Worm (Caenorhabditis elegans): ENCODE data around the gene sru-29.

The sru-29 gene

ce11 chrV:9794997-9795396, 16.3 kb upstream of the sru-29 start:
- peak; percentile 30 for TF ChIP-seq nhr-80 (tag; optimal IDR thresholded peaks at IDR 0.05)
- TF ChIP-seq let-607 (tag; optimal IDR thresholded peaks at IDR 0.05) = peak in 1 of 2 experiments; percentile 52
- no peak for TF ChIP-seq dpff-1 (tag; optimal IDR thresholded peaks at IDR 0.05)

ce11 chrV:9796002-9796401, 15.3 kb upstream of the sru-29 start:
- TF ChIP-seq rcor-1 (GFP tag; IDR thresholded peaks at IDR 0.05) (no peak), ceh-79 (tag; optimal IDR thresholded peaks at IDR 0.05) (no peak), B0019.2 (GFP tag; conservative IDR thresholded peaks at IDR 0.05) (no peak), die-1 (tag; optimal IDR thresholded peaks at IDR 0.05) (no peak), F49E8.2 (tag; optimal IDR thresholded peaks at IDR 0.05; ENCODE audit: insufficient read depth) (no peak), snpc-1.3 (tag; optimal IDR thresholded peaks at IDR 0.05; ENCODE audit: insufficient read depth) (no peak), attf-5 (GFP tag; optimal IDR thresholded peaks at IDR 0.05) (no peak), ztf-28 (GFP tag; IDR thresholded peaks at IDR 0.05) (no peak), C06A6.2 (GFP tag; conservative IDR thresholded peaks at IDR 0.05) (no peak), pbrm-1 (GFP tag; IDR thresholded peaks at IDR 0.05) (no peak), lin-54 (GFP tag; optimal IDR thresholded peaks at IDR 0.05) (no peak)

- TF ChIP-seq tbp1 (GFP tag; optimal IDR thresholded peaks at IDR 0.05) (no peak), mel-28 (tag; optimal IDR thresholded peaks at IDR 0.05; ENCODE audit: borderline replicate concordance) (no peak), attf-5 (GFP tag; optimal IDR thresholded peaks at IDR 0.05) (no peak), F52B5.7 (tag; optimal IDR thresholded peaks at IDR 0.05) (no peak), nhr-179 (tag; optimal IDR thresholded peaks at IDR 0.05) (no peak)
These were observed 14.7 kb upstream of the sru-29 start, which contains the start of gene F46B6.9 for ce11 chrV:9796562-9796961. TSS of gene F46B6.9 (plus strand) at chrV:9796862.

ce11 chrV:9798212-9798611, 13.0 kb upstream of the sru-29 start:
- TF ChIP-seq lag-1 (GFP tag; IDR thresholded peaks at IDR 0.05) = no peak
- no peak for TF ChIP-seq ceh-27 (GFP tag; optimal IDR thresholded peaks at IDR 0.05)
- TF ChIP-seq chd-7 (tag; optimal IDR thresholded peaks at IDR 0.05) = no peak
- TF ChIP-seq egrh-3 (GFP tag; IDR thresholded peaks at IDR 0.05) = no peak
- no peak for TF ChIP-seq ekl-4 (GFP tag; IDR thresholded peaks at IDR 0.05)
- no peak for TF ChIP-seq attf-5 (GFP tag; optimal IDR thresholded peaks at IDR 0.05)
- no peak for TF ChIP-seq fkh-3 (tag; optimal IDR thresholded peaks at IDR 0.05)
- no peak for TF ChIP-seq nfyb-1 (GFP tag; IDR thresholded peaks at IDR 0.05)
- TF ChIP-seq T07F8.4 (tag; optimal IDR thresholded peaks at IDR 0.05) = no peak
- TF ChIP-seq F57A8.1 (GFP tag; optimal IDR thresholded peaks at IDR 0.05) = no peak
- no peak for TF ChIP-seq tlf-1 (GFP tag; optimal IDR thresholded peaks at IDR 0.05)
- TF ChIP-seq mel-28 (tag; optimal IDR thresholded peaks at IDR 0.05; ENCODE audit: borderline replicate concordance) = no peak
- TF ChIP-seq aptf-2 (GFP tag; conservative IDR thresholded peaks at IDR 0.05) = no peak
- no peak for TF ChIP-seq Y79H2A.3 (GFP tag; conservative IDR thresholded peaks at IDR 0.05)
- no peak for TF ChIP-seq lin-26 (GFP tag; IDR thresholded peaks at IDR 0.05)
- no peak for TF ChIP-seq K12H6.12 (tag; optimal IDR thresholded peaks at IDR 0.05)
- TF ChIP-seq unc-130 (GFP tag; optimal IDR thresholded peaks at IDR 0.05) = no peak
- no peak for TF ChIP-seq dox-1 (GFP tag; IDR thresholded peaks at IDR 0.05)

Data from whole organism, young adult.